Fruit fly (Drosophila melanogaster): ENCODE measurements around the gene CG4069.

CG4069 gene

dm6 chr3L:12529431-12530007, 7.6 kb downstream of the CG4069 start (continued):
- no peak for TF ChIP-seq CG33213 (GFP tag; optimal IDR thresholded peaks at IDR 0.05)
- TF ChIP-seq CG16813 (GFP tag; IDR thresholded peaks at IDR 0.05; ENCODE audit: partially characterized antibody), result no peak
- TF ChIP-seq CG4854 (GFP tag; optimal IDR thresholded peaks at IDR 0.05), result no peak
- no peak for TF ChIP-seq Poxn (GFP tag; IDR thresholded peaks at IDR 0.05)
- TF ChIP-seq MBD-R2 (GFP tag; IDR thresholded peaks at IDR 0.05), result no peak
- no peak for TF ChIP-seq CG9817 (tag; optimal IDR thresholded peaks at IDR 0.05)
- peak; percentile 63 for TF ChIP-seq CG18262 (tag; optimal IDR thresholded peaks at IDR 0.05)
- no peak for TF ChIP-seq Fer1 (GFP tag; optimal IDR thresholded peaks at IDR 0.05)
- peak; percentile 48 for TF ChIP-seq PHDP (tag; optimal IDR thresholded peaks at IDR 0.05)
- TF ChIP-seq CG13424 (tag; optimal IDR thresholded peaks at IDR 0.05), result peak; percentile 44
- TF ChIP-seq luna (GFP tag; optimal IDR thresholded peaks at IDR 0.05), result no peak
- no peak for TF ChIP-seq Hr39 (optimal IDR thresholded peaks at IDR 0.05)
- TF ChIP-seq CG2875 (GFP tag; optimal IDR thresholded peaks at IDR 0.05), result peak; percentile 42
- TF ChIP-seq Dad (GFP tag; optimal IDR thresholded peaks at IDR 0.05), result no peak
- 0 out of 2 replicates have a peak, but pooled peaks have one; percentile 11 for TF ChIP-seq CG10321 (GFP tag; IDR thresholded peaks at IDR 0.05)
- TF ChIP-seq CG12659 (GFP tag; optimal IDR thresholded peaks at IDR 0.05), result peak; percentile 21
- TF ChIP-seq CG10959 (GFP tag; IDR thresholded peaks at IDR 0.05), result no peak
- TF ChIP-seq HHEX (GFP tag; optimal IDR thresholded peaks at IDR 0.05), result peak; percentile 10
- no peak for TF ChIP-seq CG2199 (GFP tag; IDR thresholded peaks at IDR 0.05)
- no peak for TF ChIP-seq CG12769 (tag; optimal IDR thresholded peaks at IDR 0.05)
- TF ChIP-seq CG17612 (GFP tag; IDR thresholded peaks at IDR 0.05), result no peak
- no peak for TF ChIP-seq sob (GFP tag; IDR thresholded peaks at IDR 0.05)
- peak; percentile 38 for TF ChIP-seq CG18011 (GFP tag; optimal IDR thresholded peaks at IDR 0.05)
- peak; percentile 23 for TF ChIP-seq CG31365 (tag; optimal IDR thresholded peaks at IDR 0.05)
- TF ChIP-seq exex (tag; optimal IDR thresholded peaks at IDR 0.05), result no peak
- TF ChIP-seq CG3847 (GFP tag; IDR thresholded peaks at IDR 0.05), result no peak
- TF ChIP-seq CG10565 (GFP tag; optimal IDR thresholded peaks at IDR 0.05), result no peak
- TF ChIP-seq rib (GFP tag; IDR thresholded peaks at IDR 0.05), result no peak
- no peak for TF ChIP-seq Nf-YA (GFP tag; IDR thresholded peaks at IDR 0.05)
- no peak for TF ChIP-seq CG17186 (GFP tag; optimal IDR thresholded peaks at IDR 0.05)
- peak; percentile 25 for TF ChIP-seq CG1529 (GFP tag; optimal IDR thresholded peaks at IDR 0.05)
- TF ChIP-seq E2f2 (GFP tag; IDR thresholded peaks at IDR 0.05), result no peak
- TF ChIP-seq Hey (tag; optimal IDR thresholded peaks at IDR 0.05), result no peak
- TF ChIP-seq repo (GFP tag; optimal IDR thresholded peaks at IDR 0.05), result no peak
- TF ChIP-seq zen (tag; optimal IDR thresholded peaks at IDR 0.05), result no peak
- TF ChIP-seq ewg (GFP tag; optimal IDR thresholded peaks at IDR 0.05), result no peak
- TF ChIP-seq chm (GFP tag; IDR thresholded peaks at IDR 0.05), result peak; percentile 54; the same call in 1 of the 2 replicates
- no peak for TF ChIP-seq ac (GFP tag; optimal IDR thresholded peaks at IDR 0.05)
- TF ChIP-seq Eip74EF (GFP tag; optimal IDR thresholded peaks at IDR 0.05), result no peak
- TF ChIP-seq CG17361 (GFP tag; IDR thresholded peaks at IDR 0.05), result peak; percentile 10; the same call in 2 of the 3 replicates
- TF ChIP-seq CG10209 (GFP tag; optimal IDR thresholded peaks at IDR 0.05), result no peak
- TF ChIP-seq B-H2 (GFP tag; optimal IDR thresholded peaks at IDR 0.05), result no peak
- TF ChIP-seq CG12744 (GFP tag; optimal IDR thresholded peaks at IDR 0.05), result no peak
- peak; percentile 60 for TF ChIP-seq CG4424 (GFP tag; optimal IDR thresholded peaks at IDR 0.05)
- TF ChIP-seq CG9437 (GFP tag; optimal IDR thresholded peaks at IDR 0.05), result peak; percentile 18
- TF ChIP-seq pho (GFP tag; optimal IDR thresholded peaks at IDR 0.05), result no peak
- peak; percentile 41 for TF ChIP-seq en (GFP tag; optimal IDR thresholded peaks at IDR 0.05)
- no peak; the same call in 2 of the 3 replicates for TF ChIP-seq croc (GFP tag; conservative IDR thresholded peaks at IDR 0.05)
- TF ChIP-seq lab (GFP tag; optimal IDR thresholded peaks at IDR 0.05), result peak; percentile 60
- no peak for TF ChIP-seq vnd (GFP tag; IDR thresholded peaks at IDR 0.05; ENCODE audit: partially characterized antibody)
